Worm (Caenorhabditis elegans) whole organism, late embryonic: ENCODE data around the gene bbs-2.

Source experiments
- C38D4.7 ChIP-seq: fragments of 200-800 bp; sonication (Bioruptor generic); optimal IDR thresholded peaks from 2 replicates; lab custom pipeline; 2018; ENCODE audit warnings: mild to moderate bottlenecking, missing genetic modification characterization, moderate library complexity, missing compliant biosample characterization
- F13H6.1 ChIP-seq: sonication (generic microtip); optimal IDR thresholded peaks from 2 replicates; lab custom pipeline; 2016; ENCODE audit warnings: missing genetic modification characterization, missing compliant biosample characterization
- K09A11.1 ChIP-seq: sonication (generic microtip); optimal IDR thresholded peaks from 2 replicates; lab custom pipeline; 2017; ENCODE audit warnings: antibody characterized with exemption, mild to moderate bottlenecking, missing genetic modification characterization, missing compliant biosample characterization; ENCODE audit not compliant: insufficient read depth
- ceh-45 ChIP-seq: fragments of 200-800 bp; sonication (Bioruptor generic); IDR thresholded peaks from 2 replicates; pipeline ENCODE4 v1.3.6; 2022; ENCODE audit warnings: missing genetic modification reagents, missing genetic modification characterization, missing compliant biosample characterization
- fkh-10 ChIP-seq: fragments of 150-350 bp; optimal IDR thresholded peaks from 2 replicates; lab custom pipeline; 2014; ENCODE audit warnings: missing biosample characterization, missing genetic modification reagents, missing genetic modification characterization
- fkh-6 ChIP-seq: sonication (generic microtip); optimal IDR thresholded peaks from 2 replicates; lab custom pipeline; 2016; ENCODE audit warnings: missing genetic modification characterization, missing compliant biosample characterization
- lin-11 ChIP-seq: fragments of 200-800 bp; sonication (Bioruptor generic); optimal IDR thresholded peaks from 2 replicates; lab custom pipeline; 2018; ENCODE audit warnings: mild to moderate bottlenecking, missing genetic modification characterization, missing compliant biosample characterization
- madf-2 ChIP-seq: sonication (generic microtip); optimal IDR thresholded peaks from 2 replicates; lab custom pipeline; 2017; ENCODE audit warnings: missing genetic modification characterization, missing compliant biosample characterization
- nhr-11 ChIP-seq: fragments of 150-350 bp; optimal IDR thresholded peaks from 2 replicates; lab custom pipeline; 2014; ENCODE audit warnings: missing biosample characterization, missing genetic modification characterization
- pag-3 ChIP-seq: sonication (generic microtip); optimal IDR thresholded peaks from 2 replicates; lab custom pipeline; 2016; ENCODE audit warnings: missing compliant biosample characterization, missing genetic modification characterization, borderline replicate concordance
- pax-1 ChIP-seq: fragments of 150-350 bp; optimal IDR thresholded peaks from 2 replicates; lab custom pipeline; 2014; ENCODE audit warnings: missing biosample characterization, missing genetic modification characterization
- pha-4 ChIP-seq: fragments of 150-350 bp; optimal IDR thresholded peaks from 2 replicates; lab custom pipeline; 2018; ENCODE audit warnings: missing biosample characterization, missing genetic modification reagents, missing genetic modification characterization
- zip-5 ChIP-seq: sonication (generic microtip); optimal IDR thresholded peaks from 2 replicates; lab custom pipeline; 2016; ENCODE audit warnings: missing genetic modification characterization, missing compliant biosample characterization

ce11 chrIV:7933733-7934132, at the start of gene bbs-2:
- no peak for TF ChIP-seq zip-5
- no peak for TF ChIP-seq K09A11.1
- TF ChIP-seq pha-4 (tag; lab: Kevin White, UChicago), result no peak
- TF ChIP-seq F13H6.1 (tag; lab: Kevin White, UChicago), result no peak
- TF ChIP-seq fkh-10, result no peak
- TF ChIP-seq fkh-6 (tag; lab: Kevin White, UChicago), result no peak
- no peak for TF ChIP-seq ceh-45 (GFP tag; lab: Robert Waterston, UW)
- no peak for TF ChIP-seq madf-2 (tag; lab: Kevin White, UChicago)
- no peak for TF ChIP-seq pag-3 (tag; lab: Kevin White, UChicago)
- no peak for TF ChIP-seq C38D4.7 (GFP tag; lab: Kevin White, UChicago)
- no peak for TF ChIP-seq lin-11 (tag; lab: Kevin White, UChicago)
- TF ChIP-seq nhr-11 (tag; lab: Kevin White, UChicago), result no peak
- no peak for TF ChIP-seq pax-1 (tag; lab: Kevin White, UChicago)
